Worm (Caenorhabditis elegans): ENCODE results near the gene pink-1.

The pink-1 gene

ce11 chrII:5373275-5374047 is 22.0 kb downstream of the pink-1 start, which contains the start of the genes agt-2 and F09E5.3 (continued):
- TF ChIP-seq ceh-34 (tag; optimal IDR thresholded peaks at IDR 0.05): peak; percentile 57
- TF ChIP-seq nhr-11 (tag; optimal IDR thresholded peaks at IDR 0.05): no peak
- TF ChIP-seq tbx-7 (tag; optimal IDR thresholded peaks at IDR 0.05): no peak
- no peak for TF ChIP-seq hlh-6 (tag; optimal IDR thresholded peaks at IDR 0.05)
- no peak for TF ChIP-seq ceh-19 (GFP tag; optimal IDR thresholded peaks at IDR 0.05)
- no peak for TF ChIP-seq odd-2 (tag; optimal IDR thresholded peaks at IDR 0.05)
- TF ChIP-seq ceh-18 (tag; optimal IDR thresholded peaks at IDR 0.05): peak; percentile 56
- no peak for TF ChIP-seq ceh-24 (tag; optimal IDR thresholded peaks at IDR 0.05)
- peak; percentile 25 for TF ChIP-seq sdc-2 (tag; optimal IDR thresholded peaks at IDR 0.05)
- no peak for TF ChIP-seq F13H6.1 (tag; optimal IDR thresholded peaks at IDR 0.05)
- TF ChIP-seq Y22D7AL.16 (tag; optimal IDR thresholded peaks at IDR 0.05): peak; percentile 1
- TF ChIP-seq pax-1 (tag; optimal IDR thresholded peaks at IDR 0.05): no peak
- no peak for TF ChIP-seq unc-86 (tag; optimal IDR thresholded peaks at IDR 0.05)
- TF ChIP-seq unc-3 (GFP tag; conservative IDR thresholded peaks at IDR 0.05): no peak
- no peak for TF ChIP-seq unc-3 (tag; optimal IDR thresholded peaks at IDR 0.05)
- TF ChIP-seq ama-1 (optimal IDR thresholded peaks at IDR 0.05): no peak
- TF ChIP-seq lim-6 (tag; optimal IDR thresholded peaks at IDR 0.05): no peak
- peak; percentile 39 for TF ChIP-seq madf-2 (tag; optimal IDR thresholded peaks at IDR 0.05)
- no peak for TF ChIP-seq C08G9.2 (tag; optimal IDR thresholded peaks at IDR 0.05)
- no peak for TF ChIP-seq ceh-9 (tag; optimal IDR thresholded peaks at IDR 0.05)
- TF ChIP-seq zip-5 (tag; optimal IDR thresholded peaks at IDR 0.05): no peak
- no peak for TF ChIP-seq K02D7.2 (tag; optimal IDR thresholded peaks at IDR 0.05)
- TF ChIP-seq fax-1 (tag; optimal IDR thresholded peaks at IDR 0.05): no peak
- TF ChIP-seq pag-3 (tag; optimal IDR thresholded peaks at IDR 0.05; ENCODE audit: borderline replicate concordance): no peak
- TF ChIP-seq che-1 (tag; optimal IDR thresholded peaks at IDR 0.05): no peak
- no peak for TF ChIP-seq eyg-1 (tag; optimal IDR thresholded peaks at IDR 0.05)
- TF ChIP-seq ceh-2 (tag; optimal IDR thresholded peaks at IDR 0.05): peak; percentile 7
- no peak for TF ChIP-seq C38D4.7 (GFP tag; optimal IDR thresholded peaks at IDR 0.05)
- TF ChIP-seq fkh-10 (GFP tag; optimal IDR thresholded peaks at IDR 0.05): no peak
- TF ChIP-seq dve-1 (tag; optimal IDR thresholded peaks at IDR 0.05): peak; percentile 68
- peak; percentile 97 for TF ChIP-seq elt-2 (tag; optimal IDR thresholded peaks at IDR 0.05)
- no peak for TF ChIP-seq ceh-6 (GFP tag; optimal IDR thresholded peaks at IDR 0.05)
- TF ChIP-seq hlh-15 (tag; optimal IDR thresholded peaks at IDR 0.05): no peak
- TF ChIP-seq elt-4 (tag; optimal IDR thresholded peaks at IDR 0.05): no peak
- TF ChIP-seq K09A11.1 (tag; optimal IDR thresholded peaks at IDR 0.05; ENCODE audit: insufficient read depth): no peak
- TF ChIP-seq ceh-48 (tag; optimal IDR thresholded peaks at IDR 0.05): peak; percentile 40
- TF ChIP-seq ets-4 (tag; optimal IDR thresholded peaks at IDR 0.05): peak; percentile 47
- no peak for TF ChIP-seq ceh-22 (tag; optimal IDR thresholded peaks at IDR 0.05)
- TF ChIP-seq syd-9 (tag; optimal IDR thresholded peaks at IDR 0.05): no peak
- TF ChIP-seq rnt-1 (tag; optimal IDR thresholded peaks at IDR 0.05): no peak
- TF ChIP-seq dmd-4 (tag; optimal IDR thresholded peaks at IDR 0.05; ENCODE audit: borderline replicate concordance): no peak
- peak; percentile 31 for TF ChIP-seq ref-2 (tag; optimal IDR thresholded peaks at IDR 0.05)
- TF ChIP-seq hlh-8 (tag; optimal IDR thresholded peaks at IDR 0.05): no peak
- no peak for TF ChIP-seq ttx-3 (tag; optimal IDR thresholded peaks at IDR 0.05)
- TF ChIP-seq pros-1 (tag; optimal IDR thresholded peaks at IDR 0.05): no peak
- no peak for TF ChIP-seq ceh-14 (tag; optimal IDR thresholded peaks at IDR 0.05)
- TF ChIP-seq fkh-6 (tag; optimal IDR thresholded peaks at IDR 0.05): no peak
